Worm (Caenorhabditis elegans): ENCODE data around the gene best-12.

ce11 chrV:16099441-16099840, 50.2 kb downstream of the best-12 start, which contains the start of gene str-7:
- no peak for TF ChIP-seq dve-1 (tag; optimal IDR thresholded peaks at IDR 0.05)
- no peak for TF ChIP-seq ceh-9 (tag; optimal IDR thresholded peaks at IDR 0.05)
- no peak for TF ChIP-seq pqm-1 (tag; optimal IDR thresholded peaks at IDR 0.05)
- TF ChIP-seq ama-1 (optimal IDR thresholded peaks at IDR 0.05), result no peak
- no peak for TF ChIP-seq tbx-2 (tag; optimal IDR thresholded peaks at IDR 0.05)

All from whole organism, late embryonic.